Fruit fly (Drosophila melanogaster): ENCODE data around the gene CG5664.

The CG5664 gene

DNA sequence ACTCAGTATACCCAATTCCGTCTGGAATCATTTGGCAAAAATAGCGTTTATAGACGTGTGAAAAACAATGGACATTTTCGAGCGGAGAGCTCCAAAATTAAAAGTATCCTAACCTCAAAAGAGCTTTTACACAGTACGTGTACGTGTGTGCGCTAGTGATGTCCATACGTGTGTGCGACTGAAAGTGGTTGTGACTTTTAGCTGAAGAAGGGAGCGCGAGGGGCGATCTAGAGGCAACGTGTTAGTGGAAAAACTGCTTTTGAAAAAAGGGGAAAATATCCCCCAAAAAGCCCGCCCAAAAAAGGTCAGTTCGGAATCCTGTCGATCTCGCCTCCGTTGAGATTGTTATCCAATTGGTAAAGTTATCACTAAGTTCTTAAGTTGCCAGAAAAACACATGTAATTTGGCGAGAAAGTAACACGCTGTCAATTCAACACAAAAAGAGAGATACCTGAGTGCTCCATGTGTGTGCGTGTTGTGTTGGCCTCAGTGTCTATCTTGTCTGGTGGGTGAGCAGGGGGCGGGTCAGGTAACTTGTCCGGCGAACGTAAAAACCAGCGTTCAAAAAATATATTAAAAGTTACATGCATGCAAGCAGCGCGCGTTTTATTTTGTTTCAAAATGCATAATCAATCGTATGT lies 7.3 kb downstream of the CG5664 start (continued):
- TF ChIP-seq ftz-f1 (GFP tag; optimal IDR thresholded peaks at IDR 0.05) (peak; percentile 12), nom (GFP tag; optimal IDR thresholded peaks at IDR 0.05) (no peak), crol (GFP tag; IDR thresholded peaks at IDR 0.05) (peak; percentile 92), dan (GFP tag; IDR thresholded peaks at IDR 0.05) (no peak), CG33213 (GFP tag; optimal IDR thresholded peaks at IDR 0.05) (no peak), CG18764 (GFP tag; optimal IDR thresholded peaks at IDR 0.05) (no peak), disco-r (GFP tag; optimal IDR thresholded peaks at IDR 0.05) (peak; percentile 2), cg (GFP tag; optimal IDR thresholded peaks at IDR 0.05) (peak; percentile 86), Bdp1 (GFP tag; optimal IDR thresholded peaks at IDR 0.05) (no peak), twi (tag; optimal IDR thresholded peaks at IDR 0.05) (no peak), Atf3 (GFP tag; optimal IDR thresholded peaks at IDR 0.05) (no peak), CG8089 (GFP tag; optimal IDR thresholded peaks at IDR 0.05) (no peak), ato (GFP tag; IDR thresholded peaks at IDR 0.05; ENCODE audit: partially characterized antibody) (no peak), CG4360 (GFP tag; IDR thresholded peaks at IDR 0.05) (no peak), maf-S (GFP tag; optimal IDR thresholded peaks at IDR 0.05) (no peak), az2 (GFP tag; optimal IDR thresholded peaks at IDR 0.05) (no peak), chinmo (GFP tag; IDR thresholded peaks at IDR 0.05; ENCODE audit: partially characterized antibody) (no peak), sob (GFP tag; IDR thresholded peaks at IDR 0.05) (0 out of 2 replicates have a peak, but pooled peaks have one; percentile 19), MBD-R2 (GFP tag; IDR thresholded peaks at IDR 0.05) (peak; percentile 19; the same call in 1 of the 2 replicates), CG15269 (tag; optimal IDR thresholded peaks at IDR 0.05) (no peak), jigr1 (GFP tag; IDR thresholded peaks at IDR 0.05) (no peak), CG2199 (GFP tag; IDR thresholded peaks at IDR 0.05) (0 out of 3 replicates have a peak, but pooled peaks have one; percentile 25), lov (optimal IDR thresholded peaks at IDR 0.05) (no peak), lov (GFP tag; IDR thresholded peaks at IDR 0.05) (no peak), pum (GFP tag; optimal IDR thresholded peaks at IDR 0.05) (no peak)

DNA sequence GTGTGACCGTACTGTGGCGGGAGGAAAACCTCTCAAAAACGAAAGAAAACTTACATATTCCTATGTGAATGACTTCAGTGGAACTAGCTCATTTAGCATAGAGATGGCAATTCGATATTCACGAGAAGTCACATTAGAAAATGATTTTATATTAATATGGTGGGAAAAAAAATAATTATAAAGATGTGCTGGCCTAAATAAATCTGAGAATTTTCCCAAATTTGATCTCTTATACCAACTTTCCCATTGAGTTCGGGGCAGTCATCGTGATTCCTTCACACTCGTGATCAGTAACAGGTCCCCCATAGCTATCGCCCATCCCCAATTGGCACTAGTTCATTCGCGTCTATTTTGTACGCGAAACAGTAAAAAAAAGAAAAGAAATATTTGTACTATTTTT lies 8.1 kb downstream of the CG5664 start, which contains the start of the genes barc and Aef1:
TSS of gene barc (minus strand) at position 37 of the 400 bp plus-strand sequence.
TSS of gene Aef1 (plus strand) at position 325 of the 400 bp plus-strand sequence.
- TF ChIP-seq crp (GFP tag; optimal IDR thresholded peaks at IDR 0.05) (peak in 1 of 2 experiments; percentile 39), fu2 (GFP tag; optimal IDR thresholded peaks at IDR 0.05) (peak; percentile 81), CG14667 (GFP tag; IDR thresholded peaks at IDR 0.05) (peak; percentile 85), CG12236 (GFP tag; optimal IDR thresholded peaks at IDR 0.05) (peak; percentile 60), crc (GFP tag; optimal IDR thresholded peaks at IDR 0.05) (peak; percentile 72), h (optimal IDR thresholded peaks at IDR 0.05) (no peak), eyg (GFP tag; optimal IDR thresholded peaks at IDR 0.05) (peak; percentile 54), ewg (GFP tag; optimal IDR thresholded peaks at IDR 0.05) (peak; percentile 74), Ravus (GFP tag; IDR thresholded peaks at IDR 0.05) (peak; percentile 54), klu (GFP tag; IDR thresholded peaks at IDR 0.05) (peak; percentile 87), cwo (GFP tag; optimal IDR thresholded peaks at IDR 0.05) (peak; percentile 47), Oaz (GFP tag; IDR thresholded peaks at IDR 0.05) (peak; percentile 69), CG8765 (GFP tag; IDR thresholded peaks at IDR 0.05) (peak; percentile 71), ci (GFP tag; IDR thresholded peaks at IDR 0.05) (peak; percentile 68; the same call in 2 of the 3 replicates), shn (GFP tag; optimal IDR thresholded peaks at IDR 0.05) (peak; percentile 88), Dip3 (GFP tag; optimal IDR thresholded peaks at IDR 0.05) (peak; percentile 88), CG6254 (GFP tag; optimal IDR thresholded peaks at IDR 0.05) (peak; percentile 60), stwl (tag; optimal IDR thresholded peaks at IDR 0.05) (peak; percentile 70), tll (GFP tag; optimal IDR thresholded peaks at IDR 0.05) (peak; percentile 87 to 93), CG17612 (GFP tag; IDR thresholded peaks at IDR 0.05) (peak; percentile 65), CG4854 (GFP tag; optimal IDR thresholded peaks at IDR 0.05) (peak; percentile 79), Scr (GFP tag; IDR thresholded peaks at IDR 0.05; ENCODE audit: partially characterized antibody) (peak; percentile 93), CG18619 (GFP tag; optimal IDR thresholded peaks at IDR 0.05) (peak; percentile 78), Antp (GFP tag; optimal IDR thresholded peaks at IDR 0.05) (peak; percentile 77), phol (tag; optimal IDR thresholded peaks at IDR 0.05) (peak; percentile 92), CG10654 (GFP tag; optimal IDR thresholded peaks at IDR 0.05) (peak; percentile 88), btn (GFP tag; optimal IDR thresholded peaks at IDR 0.05) (no peak)
